Fruit fly (Drosophila melanogaster) whole organism, embryonic: ENCODE results near the gene AANATL7.

Source experiments
- Ada2b ChIP-seq: fragments of 200-800 bp; sonication (Bioruptor generic); IDR thresholded peaks from 2 replicates; pipeline ENCODE4 v1.3.6; 2022; ENCODE audit warnings: missing biosample characterization, missing genetic modification characterization
- Atf-2 ChIP-seq: fragments of 200-800 bp; sonication (Bioruptor generic); optimal IDR thresholded peaks from 2 replicates; lab custom pipeline; 2016; ENCODE audit warnings: missing biosample characterization, missing genetic modification characterization
- BEAF-32 ChIP-seq: fragments of 200-800 bp; sonication (Bioruptor generic); optimal IDR thresholded peaks from 3 replicates; lab custom pipeline; 2017; ENCODE audit warnings: missing biosample characterization, missing genetic modification characterization, mild to moderate bottlenecking, moderate library complexity, missing genetic modification reagents
- CG10147 ChIP-seq: fragments of 200-800 bp; sonication (Bioruptor generic); optimal IDR thresholded peaks from 2 replicates; lab custom pipeline; 2019; ENCODE audit warnings: missing biosample characterization, mild to moderate bottlenecking, missing genetic modification characterization, moderate library complexity
- CG10959 ChIP-seq: fragments of 200-800 bp; sonication (Bioruptor generic); IDR thresholded peaks from 2 replicates; pipeline ENCODE4 v1.3.6; 2022; ENCODE audit warnings: missing biosample characterization, missing genetic modification characterization
- CG11560 ChIP-seq: fragments of 200-800 bp; sonication (Bioruptor generic); IDR thresholded peaks from 3 replicates; pipeline ENCODE4 v1.3.6; 2022; ENCODE audit warnings: missing biosample characterization, missing genetic modification characterization
- CG12155 ChIP-seq: fragments of 200-800 bp; sonication (Bioruptor generic); optimal IDR thresholded peaks from 3 replicates; lab custom pipeline; 2016; ENCODE audit warnings: missing biosample characterization, missing genetic modification characterization
- CG13424 ChIP-seq: fragments of 200-800 bp; sonication (Bioruptor generic); optimal IDR thresholded peaks from 2 replicates; lab custom pipeline; 2019; ENCODE audit warnings: missing biosample characterization, mild to moderate bottlenecking, missing genetic modification characterization, moderate library complexity
- CG14965 ChIP-seq: fragments of 200-800 bp; sonication (Bioruptor generic); optimal IDR thresholded peaks from 2 replicates; lab custom pipeline; 2016; ENCODE audit warnings: missing biosample characterization, missing genetic modification characterization, borderline replicate concordance
- CG1602 ChIP-seq: fragments of 200-800 bp; sonication (Bioruptor generic); optimal IDR thresholded peaks from 3 replicates; lab custom pipeline; 2016; ENCODE audit warnings: missing biosample characterization, missing genetic modification characterization
- CG18011 ChIP-seq: fragments of 200-800 bp; sonication (Bioruptor generic); optimal IDR thresholded peaks from 2 replicates; lab custom pipeline; 2017; ENCODE audit warnings: missing biosample characterization, missing genetic modification characterization, mild to moderate bottlenecking, moderate library complexity, missing genotype
- CG30431 ChIP-seq: fragments of 200-800 bp; sonication (Bioruptor generic); optimal IDR thresholded peaks from 2 replicates; lab custom pipeline; 2017; ENCODE audit warnings: missing biosample characterization, missing genetic modification characterization
- CG4707 ChIP-seq: fragments of 200-800 bp; sonication (Bioruptor generic); optimal IDR thresholded peaks from 2 replicates; lab custom pipeline; 2018; ENCODE audit warnings: missing biosample characterization, mild to moderate bottlenecking, missing genetic modification characterization, moderate library complexity
- CG6175 ChIP-seq: fragments of 200-800 bp; sonication (Bioruptor generic); IDR thresholded peaks from 3 replicates; pipeline ENCODE4 v1.3.6; 2022; ENCODE audit warnings: missing biosample characterization, missing genetic modification characterization
- CG7745 ChIP-seq: fragments of 200-800 bp; sonication (Bioruptor generic); optimal IDR thresholded peaks from 2 replicates; lab custom pipeline; 2018; ENCODE audit warnings: missing biosample characterization, mild to moderate bottlenecking, missing genetic modification characterization, moderate library complexity
- CG9727 ChIP-seq: fragments of 200-800 bp; sonication (Bioruptor generic); optimal IDR thresholded peaks from 3 replicates; lab custom pipeline; 2017; ENCODE audit warnings: missing biosample characterization, mild to moderate bottlenecking, missing genetic modification characterization
- Camta ChIP-seq: fragments of 200-800 bp; sonication (Bioruptor generic); optimal IDR thresholded peaks from 2 replicates; lab custom pipeline; 2016; ENCODE audit warnings: missing biosample characterization, missing genetic modification characterization
- D19A ChIP-seq: fragments of 200-800 bp; optimal IDR thresholded peaks from 3 replicates; lab custom pipeline; 2019; ENCODE audit warnings: missing biosample characterization, mild to moderate bottlenecking, missing genetic modification characterization, moderate library complexity
- Doc2 ChIP-seq: fragments of 200-800 bp; sonication (Bioruptor generic); IDR thresholded peaks from 2 replicates; pipeline ENCODE4 v1.3.6; 2022; ENCODE audit warnings: missing biosample characterization, missing genetic modification characterization
- Drgx ChIP-seq: fragments of 200-800 bp; sonication (Bioruptor generic); IDR thresholded peaks from 2 replicates; pipeline ENCODE4 v1.3.6; 2022; ENCODE audit warnings: missing biosample characterization, missing genetic modification characterization
- H15 ChIP-seq: fragments of 200-800 bp; sonication (Bioruptor generic); IDR thresholded peaks from 3 replicates; pipeline ENCODE4 v1.3.6; 2022; ENCODE audit warnings: missing biosample characterization, missing genetic modification characterization
- Hmx ChIP-seq: fragments of 200-800 bp; sonication (Bioruptor generic); optimal IDR thresholded peaks from 2 replicates; lab custom pipeline; 2016; ENCODE audit warnings: missing biosample characterization, missing genetic modification characterization
- MESR4 ChIP-seq: fragments of 200-800 bp; sonication (Bioruptor generic); optimal IDR thresholded peaks from 2 replicates; lab custom pipeline; 2018; ENCODE audit warnings: missing biosample characterization, mild to moderate bottlenecking, missing genetic modification characterization, moderate library complexity
- NC2β ChIP-seq: fragments of 200-800 bp; sonication (Bioruptor generic); optimal IDR thresholded peaks from 2 replicates; lab custom pipeline; 2016; ENCODE audit warnings: missing biosample characterization, missing genetic modification characterization
- Nf-YA ChIP-seq: fragments of 200-800 bp; sonication (Bioruptor generic); IDR thresholded peaks from 2 replicates; pipeline ENCODE4 v1.3.6; 2022; ENCODE audit warnings: missing biosample characterization, missing genetic modification characterization
- Nf-YB ChIP-seq: fragments of 200-800 bp; sonication (Bioruptor generic); optimal IDR thresholded peaks from 3 replicates; lab custom pipeline; 2019; ENCODE audit warnings: missing biosample characterization, mild to moderate bottlenecking, missing genetic modification characterization, moderate library complexity
- Oaz ChIP-seq: fragments of 200-800 bp; sonication (Bioruptor generic); IDR thresholded peaks from 2 replicates; pipeline ENCODE4 v1.3.6; 2022; ENCODE audit warnings: missing biosample characterization, missing genetic modification characterization
- Poxn ChIP-seq: fragments of 200-800 bp; sonication (Bioruptor generic); IDR thresholded peaks from 2 replicates; pipeline ENCODE4 v1.3.6; 2022; ENCODE audit warnings: missing biosample characterization, missing genetic modification characterization
- Six4 ChIP-seq: fragments of 200-800 bp; sonication (Bioruptor generic); optimal IDR thresholded peaks from 2 replicates; lab custom pipeline; 2016; ENCODE audit warnings: missing biosample characterization, missing genetic modification characterization
- Stat92E ChIP-seq, 3 experiments: fragments of >200 bp in 2 of 3; fragments of 200-800 bp in 1 of 3; sonication (Bioruptor generic) in 1 of 3; optimal IDR thresholded peaks; 2 replicates each; lab custom pipeline; 2017 to 2019; ENCODE audit warnings: missing biosample characterization in 3 of 3, missing genetic modification characterization in 3 of 3, mild to moderate bottlenecking in 1 of 3, moderate library complexity in 1 of 3
- al ChIP-seq: fragments of 200-800 bp; sonication (Bioruptor generic); IDR thresholded peaks from 2 replicates; pipeline ENCODE4 v1.3.6; 2022; ENCODE audit warnings: missing biosample characterization, missing genetic modification characterization
- ap ChIP-seq: fragments of 200-800 bp; sonication (Bioruptor generic); IDR thresholded peaks from 2 replicates; pipeline ENCODE4 v1.3.6; 2022; ENCODE audit warnings: missing biosample characterization, missing genetic modification characterization
- ash1 ChIP-seq: fragments of 200-800 bp; sonication (Bioruptor generic); optimal IDR thresholded peaks from 2 replicates; lab custom pipeline; 2018; ENCODE audit warnings: missing biosample characterization, mild to moderate bottlenecking, missing genetic modification characterization
- bsh ChIP-seq, 2 experiments: fragments of 200-800 bp; sonication (Bioruptor generic); optimal IDR thresholded peaks; 2 replicates each; lab custom pipeline; 2017 to 2018; ENCODE audit warnings: mild to moderate bottlenecking in 2 of 2, missing biosample characterization in 2 of 2, missing genetic modification characterization in 2 of 2, moderate library complexity in 1 of 2
- cg ChIP-seq: fragments of 200-800 bp; sonication (Bioruptor generic); optimal IDR thresholded peaks from 3 replicates; lab custom pipeline; 2019; ENCODE audit warnings: missing biosample characterization, mild to moderate bottlenecking, missing genetic modification characterization, moderate library complexity
- chif ChIP-seq, 2 experiments: fragments of 200-800 bp; sonication (Bioruptor generic); optimal IDR thresholded peaks; 3 replicates each; lab custom pipeline; 2016; ENCODE audit warnings: missing biosample characterization in 2 of 2, missing genetic modification characterization in 2 of 2
- chm ChIP-seq: fragments of 200-800 bp; sonication (Bioruptor generic); IDR thresholded peaks from 2 replicates; pipeline ENCODE4 v1.3.6; 2022; ENCODE audit warnings: missing biosample characterization, missing genetic modification characterization
- fd96Cb ChIP-seq: fragments of 200-800 bp; sonication (Bioruptor generic); optimal IDR thresholded peaks from 2 replicates; lab custom pipeline; 2018; ENCODE audit warnings: missing biosample characterization, mild to moderate bottlenecking, missing genetic modification characterization, moderate library complexity
- gcm2 ChIP-seq: fragments of 200-800 bp; sonication (Bioruptor generic); optimal IDR thresholded peaks from 2 replicates; lab custom pipeline; 2016; ENCODE audit warnings: missing biosample characterization, missing genetic modification characterization
- hb ChIP-seq: fragments of 200-800 bp; sonication (Bioruptor generic); IDR thresholded peaks from 3 replicates; pipeline ENCODE4 v1.3.6; 2022; ENCODE audit warnings: missing biosample characterization, missing genetic modification characterization; ENCODE audit not compliant: partially characterized antibody
- her ChIP-seq: fragments of 200-800 bp; sonication (Bioruptor generic); optimal IDR thresholded peaks from 2 replicates; lab custom pipeline; 2016; ENCODE audit warnings: missing biosample characterization, missing genetic modification characterization
- nau ChIP-seq: fragments of 200-800 bp; sonication (Bioruptor generic); optimal IDR thresholded peaks from 3 replicates; lab custom pipeline; 2017; ENCODE audit warnings: missing biosample characterization, mild to moderate bottlenecking, missing genetic modification characterization, missing genetic modification reagents
- nom ChIP-seq: fragments of 200-800 bp; sonication (Bioruptor generic); optimal IDR thresholded peaks from 2 replicates; lab custom pipeline; 2017; ENCODE audit warnings: missing biosample characterization, missing genetic modification characterization, mild to moderate bottlenecking, moderate library complexity, missing genetic modification reagents
- org-1 ChIP-seq: fragments of 200-800 bp; sonication (Bioruptor generic); optimal IDR thresholded peaks from 2 replicates; lab custom pipeline; 2017; ENCODE audit warnings: missing biosample characterization, missing genetic modification characterization
- row ChIP-seq: fragments of 200-800 bp; sonication (Bioruptor generic); IDR thresholded peaks from 3 replicates; pipeline ENCODE4 v1.3.6; 2022; ENCODE audit warnings: missing biosample characterization, missing genetic modification characterization
- sens-2 ChIP-seq: fragments of 200-800 bp; sonication (Bioruptor generic); IDR thresholded peaks from 2 replicates; pipeline ENCODE4 v1.3.6; 2022; ENCODE audit warnings: missing biosample characterization, missing genetic modification characterization
- trh ChIP-seq: fragments of 200-800 bp; sonication (Bioruptor generic); optimal IDR thresholded peaks from 2 replicates; lab custom pipeline; 2016; ENCODE audit warnings: missing biosample characterization, missing genetic modification characterization
- zfh2 ChIP-seq: fragments of 200-800 bp; sonication (Bioruptor generic); optimal IDR thresholded peaks from 2 replicates; lab custom pipeline; 2016; ENCODE audit warnings: missing biosample characterization, missing genetic modification characterization

The AANATL7 gene

dm6 chrX:2603851-2604505, 23.2 kb downstream of the AANATL7 start, which contains the start of the genes Klp3A and Zw10 (continued):
- TF ChIP-seq NC2β (GFP tag; lab: Kevin White, UChicago) (no peak), zfh2 (peak; percentile 30), MESR4 (peak; percentile 26), row (GFP tag; lab: Robert Waterston, UW) (peak; percentile 79), H15 (GFP tag; lab: Robert Waterston, UW) (no peak), al (no peak), CG13424 (tag; lab: Kevin White, UChicago) (peak; percentile 23), Atf-2 (GFP tag; lab: Kevin White, UChicago) (peak; percentile 1), hb (GFP tag; lab: Robert Waterston, UW) (peak; percentile 70; the same call in 1 of the 3 replicates), org-1 (GFP tag; lab: Kevin White, UChicago) (no peak), CG30431 (GFP tag; lab: Kevin White, UChicago) (no peak), ap (GFP tag; lab: Robert Waterston, UW) (no peak), CG10959 (GFP tag; lab: Robert Waterston, UW) (no peak), CG14965 (GFP tag; lab: Kevin White, UChicago) (no peak), Six4 (no peak), CG4707 (GFP tag; lab: Kevin White, UChicago) (no peak), nom (GFP tag; lab: Kevin White, UChicago) (peak; percentile 6), nau (GFP tag; lab: Kevin White, UChicago) (no peak), sens-2 (no peak), cg (no peak), bsh (GFP tag; optimal IDR thresholded peaks at IDR 0.05; lab: Kevin White, UChicago) (no peak), CG18011 (no peak)

- TF ChIP-seq Drgx (GFP tag; lab: Robert Waterston, UW) = peak; percentile 86
- TF ChIP-seq Hmx (GFP tag; lab: Kevin White, UChicago) = no peak
- peak; percentile 63 for TF ChIP-seq gcm2
- TF ChIP-seq CG6175 (GFP tag; lab: Robert Waterston, UW) = peak; percentile 67; the same call in 1 of the 3 replicates
- no peak for TF ChIP-seq Stat92E (GFP tag; optimal IDR thresholded peaks at IDR 0.05; lab: Kevin White, UChicago)
- no peak for TF ChIP-seq CG7745 (tag; lab: Kevin White, UChicago)
- peak; percentile 44; the same call in 1 of the 3 replicates for TF ChIP-seq CG11560 (tag; lab: Robert Waterston, UW)
- TF ChIP-seq Atf-2 (GFP tag; lab: Kevin White, UChicago) = peak; percentile 65
- no peak for TF ChIP-seq Doc2 (GFP tag; lab: Robert Waterston, UW)
- peak; percentile 67 for TF ChIP-seq her (GFP tag; lab: Kevin White, UChicago)
- TF ChIP-seq al = peak; percentile 67
- peak; percentile 38; the same call in 1 of the 2 replicates for TF ChIP-seq Oaz (GFP tag; lab: Robert Waterston, UW)
- peak; percentile 77 for TF ChIP-seq Camta (GFP tag; lab: Kevin White, UChicago)
- TF ChIP-seq CG10147 = no peak
- TF ChIP-seq CG1602 (GFP tag; lab: Kevin White, UChicago) = peak; percentile 71
- TF ChIP-seq trh (GFP tag; lab: Kevin White, UChicago) = no peak
- TF ChIP-seq CG9727 = peak; percentile 73
- peak in 1 of 2 experiments; percentile 74 for TF ChIP-seq chif (GFP tag; optimal IDR thresholded peaks at IDR 0.05; lab: Kevin White, UChicago)
- no peak for TF ChIP-seq D19A (tag; lab: Kevin White, UChicago)
- TF ChIP-seq Nf-YB = peak; percentile 34
- peak; percentile 75 for TF ChIP-seq CG12155 (GFP tag; lab: Kevin White, UChicago)
- TF ChIP-seq BEAF-32 (GFP tag; lab: Kevin White, UChicago) = peak; percentile 14
- TF ChIP-seq Poxn (GFP tag; lab: Robert Waterston, UW) = no peak
- peak; percentile 78 for TF ChIP-seq Ada2b
- TF ChIP-seq Nf-YA (GFP tag; lab: Robert Waterston, UW) = peak; percentile 72
- TF ChIP-seq chm (GFP tag; lab: Robert Waterston, UW) = peak; percentile 76
- no peak for TF ChIP-seq ash1 (GFP tag; lab: Kevin White, UChicago)
- peak; percentile 64 for TF ChIP-seq fd96Cb (tag; lab: Kevin White, UChicago)
These were observed 27.9 kb downstream of the AANATL7 start, which contains the start of gene Smyd3 for dm6 chrX:2608470-2609157. Gene Smyd3, minus strand, starts transcription at chrX:2608876.
